Worm (Caenorhabditis elegans) whole organism, L3 larva: ENCODE results near the gene sel-7.

Experiments
- R02D3.7 ChIP-seq: fragments of 150-350 bp; optimal IDR thresholded peaks from 2 replicates; lab custom pipeline; 2014; ENCODE audit warnings: missing biosample characterization, missing genetic modification characterization
- ZK546.5 ChIP-seq: sonication (generic microtip); optimal IDR thresholded peaks from 2 replicates; lab custom pipeline; 2017; ENCODE audit warnings: missing biosample characterization, missing genetic modification characterization
- aly-2 ChIP-seq: fragments of 150-350 bp; optimal IDR thresholded peaks from 2 replicates; lab custom pipeline; 2014; ENCODE audit warnings: missing biosample characterization, missing genetic modification characterization
- ama-1 ChIP-seq: fragments of 150-350 bp; optimal IDR thresholded peaks from 2 replicates; lab custom pipeline; 2018
- ceh-16 ChIP-seq: sonication (generic microtip); optimal IDR thresholded peaks from 2 replicates; lab custom pipeline; 2017; ENCODE audit warnings: missing biosample characterization, missing genetic modification characterization
- ceh-28 ChIP-seq: fragments of 150-350 bp; optimal IDR thresholded peaks from 2 replicates; lab custom pipeline; 2014; ENCODE audit warnings: missing biosample characterization, missing genetic modification reagents, missing genetic modification characterization
- ceh-82 ChIP-seq: fragments of 150-350 bp; optimal IDR thresholded peaks from 2 replicates; lab custom pipeline; 2014; ENCODE audit warnings: missing biosample characterization, missing genetic modification characterization
- ceh-9 ChIP-seq: sonication (generic microtip); optimal IDR thresholded peaks from 2 replicates; lab custom pipeline; 2018; ENCODE audit warnings: missing biosample characterization, missing genetic modification characterization
- daf-12 ChIP-seq: fragments of 150-350 bp; optimal IDR thresholded peaks from 2 replicates; lab custom pipeline; 2014; ENCODE audit warnings: missing biosample characterization, missing genetic modification reagents, missing genetic modification characterization
- egl-27 ChIP-seq: sonication (generic microtip); optimal IDR thresholded peaks from 4 replicates; lab custom pipeline; 2017; ENCODE audit warnings: missing biosample characterization, missing genetic modification reagents, missing genetic modification characterization
- egl-5 ChIP-seq: fragments of 150-350 bp; optimal IDR thresholded peaks from 2 replicates; lab custom pipeline; 2017; ENCODE audit warnings: missing biosample characterization, missing genetic modification reagents, missing genetic modification characterization, inconsistent platforms
- elt-1 ChIP-seq: fragments of 150-350 bp; optimal IDR thresholded peaks from 2 replicates; lab custom pipeline; 2014; ENCODE audit warnings: missing biosample characterization, missing genetic modification characterization
- elt-2 ChIP-seq: sonication (generic microtip); optimal IDR thresholded peaks from 2 replicates; lab custom pipeline; 2016; ENCODE audit warnings: missing genetic modification reagents, mild to moderate bottlenecking, missing genetic modification characterization, missing compliant biosample characterization
- elt-3 ChIP-seq, 3 experiments: fragments of 150-350 bp in 1 of 3; sonication (generic microtip) in 2 of 3; optimal IDR thresholded peaks; 2 replicates in 2 of 3; 4 replicates in 1 of 3; lab custom pipeline; 2014 to 2017; ENCODE audit warnings: missing biosample characterization in 3 of 3, missing genetic modification characterization in 3 of 3
- eor-1 ChIP-seq, 2 experiments: fragments of 150-350 bp; optimal IDR thresholded peaks; 2 replicates each; lab custom pipeline; 2014 to 2018; ENCODE audit warnings: missing biosample characterization in 2 of 2, missing genetic modification characterization in 2 of 2
- fkh-10 ChIP-seq: sonication (generic microtip); optimal IDR thresholded peaks from 2 replicates; lab custom pipeline; 2017; ENCODE audit warnings: missing biosample characterization, missing genetic modification reagents, missing genetic modification characterization
- fkh-2 ChIP-seq: fragments of 150-350 bp; optimal IDR thresholded peaks from 2 replicates; lab custom pipeline; 2014; ENCODE audit warnings: missing biosample characterization, missing genetic modification reagents, missing genetic modification characterization
- fos-1 ChIP-seq: fragments of 150-350 bp; optimal IDR thresholded peaks from 2 replicates; lab custom pipeline; 2014; ENCODE audit warnings: missing biosample characterization, missing genetic modification characterization
- hmg-11 ChIP-seq: sonication (generic microtip); optimal IDR thresholded peaks from 2 replicates; lab custom pipeline; 2016; ENCODE audit warnings: missing genetic modification characterization, missing compliant biosample characterization
- jun-1 ChIP-seq: fragments of 150-350 bp; optimal IDR thresholded peaks from 2 replicates; lab custom pipeline; 2014; ENCODE audit warnings: missing biosample characterization, missing genetic modification reagents, missing genetic modification characterization
- lin-15B ChIP-seq: fragments of 150-350 bp; optimal IDR thresholded peaks from 2 replicates; lab custom pipeline; 2014; ENCODE audit warnings: missing biosample characterization, missing genetic modification characterization
- lin-39 ChIP-seq: fragments of 150-350 bp; optimal IDR thresholded peaks from 2 replicates; lab custom pipeline; 2018; ENCODE audit warnings: missing biosample characterization, missing genetic modification reagents, missing genetic modification characterization
- lsy-12 ChIP-seq: sonication (generic microtip); optimal IDR thresholded peaks from 2 replicates; lab custom pipeline; 2016; ENCODE audit warnings: mild to moderate bottlenecking, missing genetic modification characterization, missing compliant biosample characterization
- mdl-1 ChIP-seq: fragments of 150-350 bp; optimal IDR thresholded peaks from 2 replicates; lab custom pipeline; 2014; ENCODE audit warnings: missing biosample characterization, missing genetic modification characterization
- mml-1 ChIP-seq: fragments of 150-350 bp; sonication (generic microtip); optimal IDR thresholded peaks from 3 replicates; lab custom pipeline; 2014; ENCODE audit warnings: missing biosample characterization, missing genetic modification characterization
- nfya-1 ChIP-seq: sonication (generic microtip); optimal IDR thresholded peaks from 2 replicates; lab custom pipeline; 2017; ENCODE audit warnings: missing genetic modification characterization, mild to moderate bottlenecking, missing compliant biosample characterization, antibody characterized with exemption, moderate library complexity; ENCODE audit not compliant: insufficient read depth
- nhr-11 ChIP-seq: fragments of 150-350 bp; optimal IDR thresholded peaks from 2 replicates; lab custom pipeline; 2014; ENCODE audit warnings: missing biosample characterization, missing genetic modification characterization
- nhr-12 ChIP-seq: fragments of 150-350 bp; optimal IDR thresholded peaks from 2 replicates; lab custom pipeline; 2014; ENCODE audit warnings: missing biosample characterization, missing genetic modification characterization
- nhr-23 ChIP-seq: fragments of 150-350 bp; optimal IDR thresholded peaks from 2 replicates; lab custom pipeline; 2014; ENCODE audit warnings: missing biosample characterization, missing genetic modification reagents, missing genetic modification characterization
- nhr-237 ChIP-seq: fragments of 150-350 bp; optimal IDR thresholded peaks from 2 replicates; lab custom pipeline; 2014; ENCODE audit warnings: missing biosample characterization, missing genetic modification characterization
- nhr-25 ChIP-seq: sonication (generic microtip); optimal IDR thresholded peaks from 2 replicates; lab custom pipeline; 2017; ENCODE audit warnings: missing biosample characterization, missing genetic modification characterization
- nhr-28 ChIP-seq: fragments of 150-350 bp; optimal IDR thresholded peaks from 2 replicates; lab custom pipeline; 2014; ENCODE audit warnings: missing biosample characterization, missing genetic modification characterization
- nhr-43 ChIP-seq: sonication (generic microtip); optimal IDR thresholded peaks from 2 replicates; lab custom pipeline; 2016; ENCODE audit warnings: mild to moderate bottlenecking, missing genetic modification characterization, missing compliant biosample characterization; ENCODE audit not compliant: poor library complexity, severe bottlenecking
- nhr-67 ChIP-seq: fragments of 150-350 bp; optimal IDR thresholded peaks from 2 replicates; lab custom pipeline; 2014; ENCODE audit warnings: missing biosample characterization, missing genetic modification characterization
- nhr-76 ChIP-seq: fragments of 150-350 bp; sonication (generic microtip); optimal IDR thresholded peaks from 5 replicates; lab custom pipeline; 2014; ENCODE audit warnings: missing biosample characterization, missing genetic modification characterization
- nhr-77 ChIP-seq: fragments of 150-350 bp; optimal IDR thresholded peaks from 2 replicates; lab custom pipeline; 2014; ENCODE audit warnings: missing biosample characterization, missing genetic modification characterization
- pha-4 ChIP-seq: fragments of 150-350 bp; optimal IDR thresholded peaks from 2 replicates; lab custom pipeline; 2014; ENCODE audit warnings: missing biosample characterization, missing genetic modification reagents, missing genetic modification characterization
- pqm-1 ChIP-seq: fragments of 150-350 bp; optimal IDR thresholded peaks from 2 replicates; lab custom pipeline; 2017; ENCODE audit warnings: missing biosample characterization, missing genetic modification characterization, inconsistent platforms
- sea-2 ChIP-seq: fragments of 150-350 bp; sonication (generic microtip); optimal IDR thresholded peaks from 4 replicates; lab custom pipeline; 2014; ENCODE audit warnings: missing biosample characterization, missing genetic modification reagents, missing genetic modification characterization
- skn-1 ChIP-seq: fragments of 150-350 bp; optimal IDR thresholded peaks from 2 replicates; lab custom pipeline; 2014; ENCODE audit warnings: missing biosample characterization, missing genetic modification characterization
- snpc-4 ChIP-seq: fragments of 150-350 bp; optimal IDR thresholded peaks from 2 replicates; lab custom pipeline; 2014; ENCODE audit warnings: missing biosample characterization, missing genetic modification characterization
- tbx-2 ChIP-seq: sonication (generic microtip); optimal IDR thresholded peaks from 2 replicates; lab custom pipeline; 2016; ENCODE audit warnings: mild to moderate bottlenecking, missing genetic modification characterization, missing compliant biosample characterization
- unc-39 ChIP-seq: sonication (generic microtip); optimal IDR thresholded peaks from 4 replicates; lab custom pipeline; 2017; ENCODE audit warnings: missing biosample characterization, missing genetic modification characterization
- unc-62 ChIP-seq: fragments of 150-350 bp; sonication (generic microtip); optimal IDR thresholded peaks from 4 replicates; lab custom pipeline; 2014; ENCODE audit warnings: missing biosample characterization, missing genetic modification reagents, missing genetic modification characterization
- zag-1 ChIP-seq: fragments of 150-350 bp; optimal IDR thresholded peaks from 2 replicates; lab custom pipeline; 2014; ENCODE audit warnings: missing biosample characterization, missing genetic modification characterization
- ztf-11 ChIP-seq: fragments of 150-350 bp; optimal IDR thresholded peaks from 2 replicates; lab custom pipeline; 2014; ENCODE audit warnings: missing biosample characterization, missing genetic modification characterization
- ztf-4 ChIP-seq: fragments of 150-350 bp; optimal IDR thresholded peaks from 2 replicates; lab custom pipeline; 2014; ENCODE audit warnings: missing biosample characterization, missing genetic modification characterization

Gene sel-7

DNA sequence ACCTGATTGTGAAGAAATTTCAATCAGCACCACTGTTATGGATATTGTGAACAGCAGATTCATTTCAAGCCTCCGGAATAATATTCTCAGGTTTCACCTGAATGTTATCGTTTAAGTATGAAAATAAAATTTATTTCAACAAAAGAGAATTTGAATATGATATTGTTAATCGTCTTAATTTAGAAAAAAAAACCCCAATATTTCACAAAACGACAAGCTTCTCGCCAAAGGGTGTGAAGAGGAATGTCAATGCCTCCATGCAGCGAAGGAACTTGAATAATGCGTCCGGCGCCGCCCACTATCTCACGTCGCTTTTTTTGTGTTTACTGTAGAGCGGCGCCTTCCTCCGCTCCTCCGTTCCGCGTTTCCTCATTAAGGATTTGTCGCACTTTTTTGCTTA lies 37.2 kb downstream of the sel-7 start, which contains the start of gene C11H1.5:
C11H1.5 (minus strand) TSS at position 101 of the 400 bp plus-strand sequence.
- TF ChIP-seq nhr-23 (tag; lab: Kevin White, UChicago) (no peak), egl-5 (tag; lab: Kevin White, UChicago) (no peak), unc-62 (no peak), nhr-28 (no peak), ceh-16 (tag; lab: Kevin White, UChicago) (no peak), jun-1 (tag; lab: Kevin White, UChicago) (no peak), pha-4 (tag; lab: Kevin White, UChicago) (no peak), nhr-25 (no peak), egl-27 (tag; lab: Kevin White, UChicago) (no peak), ceh-28 (tag; lab: Kevin White, UChicago) (no peak), skn-1 (tag; lab: Kevin White, UChicago) (no peak), aly-2 (tag; lab: Kevin White, UChicago) (no peak), fos-1 (tag; lab: Kevin White, UChicago) (no peak), tbx-2 (no peak), eor-1 (tag; optimal IDR thresholded peaks at IDR 0.05; lab: Kevin White, UChicago) (no peak)
- TF ChIP-seq, all 47 proteins: peak for 0

DNA sequence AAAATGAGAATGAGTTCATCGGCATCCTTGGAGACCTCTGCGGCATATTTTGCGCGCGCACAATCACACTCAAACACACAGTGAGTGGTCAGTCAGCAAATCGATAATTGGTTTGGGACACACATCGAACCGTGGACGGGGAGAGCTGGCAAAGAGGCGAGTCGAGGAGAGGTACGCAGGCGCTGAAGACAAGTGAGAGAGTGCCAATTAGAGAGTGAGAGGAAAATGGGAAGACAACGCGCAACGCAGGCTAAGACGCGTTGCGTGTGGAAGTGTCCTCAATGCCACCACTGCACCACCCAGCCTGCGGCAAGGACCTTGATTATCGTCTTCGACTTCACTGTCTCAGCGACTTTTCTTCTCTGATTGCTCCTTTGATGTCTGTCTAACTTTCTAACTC lies 43.1 kb downstream of the sel-7 start:
- TF ChIP-seq unc-62 (no peak), nhr-11 (tag; lab: Kevin White, UChicago) (no peak), nhr-12 (tag; lab: Kevin White, UChicago) (no peak), nhr-67 (tag; lab: Kevin White, UChicago) (no peak), ztf-11 (no peak), elt-3 (tag; optimal IDR thresholded peaks at IDR 0.05; lab: Kevin White, UChicago) (peak in 1 of 3 experiments; percentile 12), daf-12 (tag; lab: Kevin White, UChicago) (no peak), hmg-11 (tag; lab: Kevin White, UChicago) (peak; percentile 87), skn-1 (tag; lab: Kevin White, UChicago) (peak; percentile 69), aly-2 (tag; lab: Kevin White, UChicago) (no peak), nhr-237 (tag; lab: Kevin White, UChicago) (no peak), nhr-77 (tag; lab: Kevin White, UChicago) (no peak), ceh-9 (no peak), fos-1 (tag; lab: Kevin White, UChicago) (no peak), fkh-2 (tag; lab: Kevin White, UChicago) (no peak), sea-2 (GFP tag; lab: Kevin White, UChicago) (no peak), egl-27 (tag; lab: Kevin White, UChicago) (peak; percentile 58), ceh-16 (tag; lab: Kevin White, UChicago) (no peak), lin-39 (peak; percentile 96), egl-5 (tag; lab: Kevin White, UChicago) (peak; percentile 37), elt-1 (peak; percentile 16), zag-1 (tag; lab: Kevin White, UChicago) (no peak), snpc-4 (no peak), tbx-2 (peak; percentile 37), eor-1 (tag; optimal IDR thresholded peaks at IDR 0.05; lab: Kevin White, UChicago) (no peak), nhr-23 (tag; lab: Kevin White, UChicago) (peak; percentile 29), mml-1 (no peak), R02D3.7 (tag; lab: Kevin White, UChicago) (no peak), nhr-28 (no peak), nhr-25 (peak; percentile 68), fkh-10 (GFP tag; lab: Kevin White, UChicago) (no peak), ztf-4 (tag; lab: Kevin White, UChicago) (no peak), nfya-1 (tag; lab: Kevin White, UChicago) (peak; percentile 93), pha-4 (tag; lab: Kevin White, UChicago) (peak; percentile 80), ceh-82 (tag; lab: Kevin White, UChicago) (no peak), ama-1 (lab: Kevin White, UChicago) (no peak), jun-1 (tag; lab: Kevin White, UChicago) (peak; percentile 50), elt-2 (tag; lab: Kevin White, UChicago) (peak; percentile 30), lin-15B (tag; lab: Kevin White, UChicago) (peak; percentile 20), unc-39 (tag; lab: Kevin White, UChicago) (no peak), pqm-1 (tag; lab: Kevin White, UChicago) (peak; percentile 10), nhr-43 (tag; lab: Kevin White, UChicago) (no peak), mdl-1 (tag; lab: Kevin White, UChicago) (peak; percentile 34), lsy-12 (peak; percentile 33), nhr-76 (tag; lab: Kevin White, UChicago) (no peak), ceh-28 (tag; lab: Kevin White, UChicago) (peak; percentile 93), ZK546.5 (tag; lab: Kevin White, UChicago) (no peak)
